Worm (Caenorhabditis elegans) whole organism, L4 larva: Measurements from ENCODE around the gene Y60A3A.25.
A peak's percentile ranks its signal among the peaks of the same experiment; 100 is the strongest.

Source experiments
- F44E2.7 ChIP-seq: fragments of 200-800 bp; sonication (Bioruptor generic); IDR thresholded peaks from 2 replicates; pipeline ENCODE4 v2.1.2; 2022; ENCODE audit warnings: missing genetic modification characterization, missing compliant biosample characterization
- T20F7.1 ChIP-seq: fragments of 200-800 bp; sonication (Bioruptor generic); optimal IDR thresholded peaks from 2 replicates; lab custom pipeline; 2018; ENCODE audit warnings: mild to moderate bottlenecking, missing genetic modification characterization, missing compliant biosample characterization
- aha-1 ChIP-seq: fragments of 150-350 bp; peaks from one replicate; lab custom pipeline; 2014; ENCODE audit warnings: missing biosample characterization, missing genetic modification characterization
- ceh-28 ChIP-seq: fragments of 150-350 bp; optimal IDR thresholded peaks from 2 replicates; lab custom pipeline; 2014; ENCODE audit warnings: missing biosample characterization, missing genetic modification reagents, missing genetic modification characterization
- ceh-44 ChIP-seq: fragments of 200-800 bp; sonication (Bioruptor generic); IDR thresholded peaks from 2 replicates; pipeline ENCODE4 v1.3.6; 2022; ENCODE audit warnings: missing genetic modification reagents, missing genetic modification characterization, missing compliant biosample characterization
- ctbp-1 ChIP-seq: fragments of 200-800 bp; sonication (Bioruptor generic); IDR thresholded peaks from 2 replicates; pipeline ENCODE4 v1.3.6; 2022; ENCODE audit warnings: missing genetic modification reagents, missing genetic modification characterization, missing compliant biosample characterization
- daf-16 ChIP-seq, 3 experiments: sonication (generic microtip); optimal IDR thresholded peaks; 2 replicates each; lab custom pipeline; 2016 to 2017; ENCODE audit warnings: missing genetic modification characterization in 3 of 3, missing genetic modification reagents in 3 of 3, mild to moderate bottlenecking in 2 of 3, missing compliant biosample characterization in 2 of 3, missing biosample characterization in 1 of 3, moderate library complexity in 1 of 3
- dmd-8 ChIP-seq: fragments of 200-800 bp; sonication (Bioruptor generic); IDR thresholded peaks from 2 replicates; pipeline ENCODE4 v1.3.6; 2022; ENCODE audit warnings: missing genetic modification characterization, missing compliant biosample characterization
- dpl-1 ChIP-seq: fragments of 150-350 bp; optimal IDR thresholded peaks from 2 replicates; lab custom pipeline; 2014; ENCODE audit warnings: missing biosample characterization, missing genetic modification reagents, missing genetic modification characterization
- egl-27 ChIP-seq: sonication (generic microtip); optimal IDR thresholded peaks from 3 replicates; lab custom pipeline; 2017; ENCODE audit warnings: missing biosample characterization, missing genetic modification reagents, missing genetic modification characterization
- hlh-11 ChIP-seq: fragments of 200-800 bp; sonication (Bioruptor generic); optimal IDR thresholded peaks from 2 replicates; lab custom pipeline; 2018; ENCODE audit warnings: mild to moderate bottlenecking, missing genetic modification characterization, missing compliant biosample characterization
- hmg-1.1 ChIP-seq: fragments of 200-800 bp; sonication (Bioruptor generic); IDR thresholded peaks from 2 replicates; pipeline ENCODE4 v1.3.6; 2022; ENCODE audit warnings: missing genetic modification reagents, missing genetic modification characterization, missing compliant biosample characterization
- lin-1 ChIP-seq: fragments of 200-800 bp; sonication (Bioruptor generic); IDR thresholded peaks from 2 replicates; pipeline ENCODE4 v1.3.6; 2022; ENCODE audit warnings: missing genetic modification reagents, missing genetic modification characterization, missing compliant biosample characterization
- lin-15B ChIP-seq: fragments of 150-350 bp; sonication (generic microtip); optimal IDR thresholded peaks from 3 replicates; lab custom pipeline; 2014; ENCODE audit warnings: missing biosample characterization, missing genetic modification characterization
- nhr-237 ChIP-seq: sonication (generic microtip); optimal IDR thresholded peaks from 2 replicates; lab custom pipeline; 2017; ENCODE audit warnings: missing biosample characterization, missing genetic modification characterization
- php-3 ChIP-seq: fragments of 200-800 bp; sonication (Bioruptor generic); IDR thresholded peaks from 2 replicates; pipeline ENCODE4 v1.3.6; 2022; ENCODE audit warnings: missing genetic modification reagents, missing genetic modification characterization, missing compliant biosample characterization
- pqm-1 ChIP-seq: sonication (generic microtip); optimal IDR thresholded peaks from 2 replicates; lab custom pipeline; 2017; ENCODE audit warnings: missing biosample characterization, missing genetic modification characterization
- saeg-2 ChIP-seq: fragments of 200-800 bp; sonication (Bioruptor generic); IDR thresholded peaks from 2 replicates; pipeline ENCODE4 v1.3.6; 2022; ENCODE audit warnings: missing genetic modification reagents, missing genetic modification characterization, missing compliant biosample characterization
- set-16 ChIP-seq: fragments of 200-800 bp; sonication (Bioruptor generic); IDR thresholded peaks from 2 replicates; pipeline ENCODE4 v1.3.6; 2022; ENCODE audit warnings: missing genetic modification reagents, missing genetic modification characterization, missing compliant biosample characterization
- snpc-1.2 ChIP-seq: fragments of 200-800 bp; sonication (Bioruptor generic); IDR thresholded peaks from 2 replicates; pipeline ENCODE4 v1.3.6; 2022; ENCODE audit warnings: missing genetic modification reagents, missing genetic modification characterization, missing compliant biosample characterization
- spr-3 ChIP-seq: fragments of 200-800 bp; sonication (Bioruptor generic); optimal IDR thresholded peaks from 2 replicates; lab custom pipeline; 2018; ENCODE audit warnings: mild to moderate bottlenecking, missing genetic modification characterization, missing compliant biosample characterization
- tra-1 ChIP-seq: fragments of 200-800 bp; sonication (Bioruptor generic); IDR thresholded peaks from 2 replicates; pipeline ENCODE4 v1.3.6; 2022; ENCODE audit warnings: missing genetic modification reagents, missing genetic modification characterization, missing compliant biosample characterization
- unc-39 ChIP-seq: sonication (generic microtip); optimal IDR thresholded peaks from 2 replicates; lab custom pipeline; 2017; ENCODE audit warnings: missing biosample characterization, missing genetic modification characterization
- unc-62 ChIP-seq, 3 experiments: fragments of 150-350 bp in 1 of 3; sonication (generic microtip); optimal IDR thresholded peaks in 2 of 3; peaks in 1 of 3; 1 replicate in 1 of 3; 2 replicates in 2 of 3; lab custom pipeline; 2014 to 2017; ENCODE audit warnings: missing biosample characterization in 3 of 3, missing genetic modification characterization in 3 of 3, missing genetic modification reagents in 3 of 3, missing genotype in 1 of 3
- zag-1 ChIP-seq: fragments of 150-350 bp; optimal IDR thresholded peaks from 2 replicates; lab custom pipeline; 2014; ENCODE audit warnings: missing biosample characterization, missing genetic modification characterization
- ztf-7 ChIP-seq: fragments of 150-350 bp; optimal IDR thresholded peaks from 2 replicates; lab custom pipeline; 2014; ENCODE audit warnings: missing biosample characterization, missing genetic modification characterization

The Y60A3A.25 gene

DNA sequence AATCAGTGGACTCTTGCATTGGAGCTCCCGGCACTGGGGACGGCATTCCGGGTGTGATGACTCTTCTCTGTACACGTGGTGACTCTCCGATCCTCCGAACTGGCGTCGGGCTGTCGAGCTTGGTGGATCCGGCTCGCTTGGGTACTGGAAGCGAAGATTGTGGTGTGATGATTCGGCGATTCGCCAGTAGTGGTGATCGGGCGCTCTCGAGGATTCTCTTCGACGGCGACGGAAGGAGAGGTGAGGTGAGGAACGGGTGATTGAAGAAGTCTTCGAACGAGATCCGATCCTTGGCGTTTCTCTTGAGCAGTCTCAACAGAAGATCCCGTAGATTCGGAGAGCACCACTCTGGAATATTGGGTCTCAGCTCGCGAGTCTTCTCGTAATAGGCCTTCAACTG, 6.6 kb upstream of the Y60A3A.25 start:
- TF ChIP-seq set-16, result peak; percentile 84
- no peak for TF ChIP-seq tra-1 (GFP tag; lab: Robert Waterston, UW)
- 0 out of 2 replicates have a peak, but pooled peaks have one; percentile 66 for TF ChIP-seq F44E2.7 (GFP tag; lab: Robert Waterston, UW)
- peak; percentile 57 for TF ChIP-seq aha-1 (tag; lab: Kevin White, UChicago)

DNA sequence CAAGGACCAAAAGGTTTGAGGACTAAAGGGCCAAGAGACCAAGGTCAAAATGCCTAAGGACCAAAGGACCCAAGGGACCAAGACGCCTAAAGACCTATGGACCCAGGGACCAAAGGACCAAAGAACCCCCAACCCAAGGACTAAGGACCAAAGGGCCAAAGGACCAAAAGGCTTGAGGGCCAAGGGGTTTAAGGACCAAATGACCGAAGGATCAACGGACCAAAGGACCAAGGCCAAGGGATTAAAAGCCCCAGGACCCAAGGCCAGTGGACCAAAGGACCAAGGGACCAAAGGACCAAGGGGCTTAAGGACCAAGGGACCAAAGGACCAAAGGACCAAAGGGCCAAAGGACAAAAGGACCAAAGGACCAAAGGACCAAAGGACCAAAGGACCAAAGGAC, 5.8 kb upstream of the Y60A3A.25 start:
- TF ChIP-seq F44E2.7 (GFP tag; lab: Robert Waterston, UW), result peak; percentile 54; the same call in 1 of the 2 replicates
- no peak for TF ChIP-seq zag-1

DNA sequence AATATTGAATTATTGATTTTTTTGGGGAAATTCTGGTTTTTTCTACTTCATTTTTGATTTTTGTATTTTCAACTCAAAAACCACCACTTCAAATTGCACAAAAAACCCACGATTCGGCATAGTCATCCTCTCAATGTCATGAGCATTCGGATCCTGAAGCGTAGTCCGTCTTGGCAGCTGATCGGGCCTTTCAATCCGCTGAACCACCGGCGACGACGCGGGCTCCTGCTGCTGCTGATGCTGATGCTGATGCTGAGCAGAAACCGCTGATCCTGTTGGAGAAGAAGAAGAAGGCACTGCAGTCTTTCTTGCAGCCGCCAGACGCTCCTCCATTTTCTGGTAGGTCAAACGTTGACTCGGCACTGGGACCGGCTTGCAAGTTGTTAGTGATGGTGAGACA, 5.1 kb upstream of the Y60A3A.25 start:
- TF ChIP-seq hlh-11 (tag; lab: Kevin White, UChicago), result no peak
- TF ChIP-seq snpc-1.2 (GFP tag; lab: Robert Waterston, UW), result no peak
- TF ChIP-seq set-16, result peak; percentile 79
- TF ChIP-seq aha-1 (tag; lab: Kevin White, UChicago), result no peak
- no peak for TF ChIP-seq egl-27 (tag; lab: Kevin White, UChicago)
- TF ChIP-seq nhr-237 (tag; lab: Kevin White, UChicago), result no peak
- TF ChIP-seq saeg-2 (GFP tag; lab: Robert Waterston, UW), result no peak

DNA sequence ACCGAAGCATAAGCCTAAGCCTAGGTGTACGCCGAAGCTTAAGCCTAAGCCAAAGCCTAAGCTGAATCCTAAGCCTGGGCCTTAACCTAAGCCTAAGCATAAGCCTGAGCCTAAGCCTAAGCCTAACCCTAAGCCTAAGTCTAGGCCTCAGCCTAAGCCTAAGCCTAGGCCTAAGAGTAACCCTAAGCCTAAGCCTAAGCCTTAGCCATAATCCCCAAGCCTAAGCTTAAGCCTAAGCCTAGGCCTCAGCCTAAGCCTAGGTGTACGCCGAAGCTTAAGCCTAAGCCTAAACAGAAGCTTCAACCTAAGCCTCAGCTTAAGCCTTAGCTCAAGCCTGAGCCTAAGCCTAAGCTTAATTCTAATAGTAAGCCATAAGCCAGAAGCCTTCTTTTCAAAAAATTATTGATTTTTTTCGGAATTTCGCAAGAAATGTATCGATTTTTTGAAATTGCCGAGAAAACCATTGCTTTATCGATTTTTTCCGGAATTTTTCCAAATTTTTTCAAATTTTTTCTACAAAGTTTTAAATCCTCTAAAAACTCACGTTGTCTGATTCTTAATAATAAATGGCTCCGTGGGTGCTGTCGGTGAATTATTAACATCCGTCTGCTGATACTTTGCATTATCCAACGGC, 4.3 kb upstream of the Y60A3A.25 start:
- TF ChIP-seq F44E2.7 (GFP tag; lab: Robert Waterston, UW), result peak; percentile 79; the same call in 1 of the 2 replicates
- no peak for TF ChIP-seq ceh-44 (GFP tag; lab: Robert Waterston, UW)
- 0 out of 2 replicates have a peak, but pooled peaks have one; percentile 44 for TF ChIP-seq dmd-8 (GFP tag; lab: Robert Waterston, UW)
- TF ChIP-seq ceh-28, result peak; percentile 83
- peak in 1 of 2 experiments; percentile 70 for TF ChIP-seq unc-62 (GFP tag; optimal IDR thresholded peaks at IDR 0.05 in 1 of 2; lab: Kevin White, UChicago)
- no peak for TF ChIP-seq unc-62 (tag; optimal IDR thresholded peaks at IDR 0.05; lab: Kevin White, UChicago)
- no peak for TF ChIP-seq dpl-1 (GFP tag; lab: Kevin White, UChicago)
- no peak for TF ChIP-seq lin-15B (tag; lab: Kevin White, UChicago)
- TF ChIP-seq php-3, result 0 out of 2 replicates have a peak, but pooled peaks have one; percentile 14

DNA sequence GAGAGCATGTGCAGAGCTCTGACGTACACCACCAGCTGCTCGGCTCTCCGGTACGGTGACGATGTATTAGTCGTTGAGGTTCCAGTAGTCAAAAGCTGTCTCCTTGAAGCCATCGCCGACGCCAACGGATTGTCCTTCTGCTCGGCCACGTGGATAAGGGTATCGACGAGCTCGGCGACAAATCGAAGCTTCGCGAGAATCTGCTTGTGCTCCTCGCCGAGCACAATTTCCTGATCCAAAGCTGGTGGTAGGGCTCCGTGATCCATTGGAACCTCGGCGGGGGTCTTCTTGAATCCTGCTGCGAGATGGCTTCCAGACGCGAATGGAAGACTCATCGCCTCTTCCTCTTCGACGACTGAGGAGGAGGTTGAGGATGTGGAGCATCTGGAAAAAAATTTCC, 3.5 kb upstream of the Y60A3A.25 start:
- TF ChIP-seq hmg-1.1 (GFP tag; lab: Robert Waterston, UW), result 0 out of 2 replicates have a peak, but pooled peaks have one; percentile 10
- peak; percentile 83 for TF ChIP-seq set-16
- TF ChIP-seq T20F7.1, result no peak
- no peak for TF ChIP-seq pqm-1 (tag; lab: Kevin White, UChicago)
- TF ChIP-seq ctbp-1 (GFP tag; lab: Robert Waterston, UW), result no peak

DNA sequence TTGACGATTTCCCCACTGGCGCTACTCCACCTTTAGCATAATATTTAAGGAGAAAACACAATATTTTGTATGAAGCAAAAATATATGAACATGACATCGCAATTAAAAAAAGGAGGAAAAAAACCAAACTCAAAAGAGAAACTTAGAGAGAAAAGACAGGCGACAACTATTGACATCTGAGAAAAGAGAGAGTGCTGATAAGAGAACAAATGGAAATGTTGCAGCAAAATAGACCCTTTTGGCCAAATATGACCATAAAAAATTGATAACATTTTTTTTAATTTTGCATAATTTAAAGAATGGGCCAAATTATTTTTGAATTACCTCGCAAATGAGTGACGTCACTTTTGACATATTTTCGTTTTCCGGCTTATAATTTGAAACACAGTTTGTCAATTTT, 672 bp upstream of the Y60A3A.25 start:
- no peak for TF ChIP-seq nhr-237 (tag; lab: Kevin White, UChicago)
- peak in 1 of 2 experiments; percentile 27 for TF ChIP-seq unc-62 (GFP tag; optimal IDR thresholded peaks at IDR 0.05 in 1 of 2; lab: Kevin White, UChicago)
- TF ChIP-seq unc-62 (tag; optimal IDR thresholded peaks at IDR 0.05; lab: Kevin White, UChicago), result no peak
- TF ChIP-seq pqm-1 (tag; lab: Kevin White, UChicago), result peak; percentile 77
- no peak for TF ChIP-seq daf-16 (GFP tag; optimal IDR thresholded peaks at IDR 0.05; lab: Kevin White, UChicago)
- peak; percentile 64 for TF ChIP-seq daf-16 (tag; optimal IDR thresholded peaks at IDR 0.05; lab: Kevin White, UChicago)

DNA sequence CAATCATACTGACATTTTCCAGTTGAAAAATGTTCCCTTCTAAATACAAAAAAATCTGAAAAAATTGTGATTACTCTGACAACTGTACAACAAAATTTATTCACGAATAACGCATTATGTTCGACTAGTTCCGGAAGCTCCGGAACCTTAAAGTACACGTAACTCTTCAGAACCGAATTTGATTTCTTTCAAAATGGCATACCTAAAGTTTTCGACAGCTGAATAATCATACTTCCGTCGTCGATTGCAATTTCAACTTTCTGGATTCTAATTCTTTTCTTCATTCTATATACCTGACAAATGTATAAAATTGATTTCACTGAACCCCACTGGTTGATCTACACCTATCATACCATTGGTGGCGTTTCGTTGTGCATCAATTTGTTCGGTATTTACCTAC, 6.3 kb downstream of the Y60A3A.25 start, which contains the start of gene sri-67:
sri-67 (plus strand) TSS at position 301 of the 400 bp plus-strand sequence.
- no peak for TF ChIP-seq lin-1 (GFP tag; lab: Robert Waterston, UW)
- TF ChIP-seq spr-3, result no peak
- TF ChIP-seq ztf-7, result no peak
- TF ChIP-seq unc-39, result no peak
- TF ChIP-seq saeg-2 (GFP tag; lab: Robert Waterston, UW), result no peak
